Worm (Caenorhabditis elegans): Measurements from ENCODE around the gene R07E5.6.

DNA sequence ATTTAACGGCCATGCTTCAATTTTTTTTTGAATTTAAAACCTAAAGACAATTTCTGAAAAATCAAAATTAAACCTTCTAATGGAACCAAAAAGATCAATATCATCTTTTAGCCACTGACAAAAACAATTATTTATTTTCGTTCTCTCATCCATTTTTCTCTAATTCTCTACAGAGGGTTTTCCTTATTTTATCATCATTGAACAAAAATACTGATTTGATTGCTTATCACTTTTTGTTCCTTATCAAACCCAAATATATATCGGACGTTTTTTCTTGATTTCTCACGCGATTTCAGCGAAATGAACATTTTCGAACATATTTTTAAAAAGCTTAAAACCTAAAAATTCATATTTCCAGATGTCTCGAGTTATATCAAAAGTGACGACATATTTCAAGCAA lies 14.5 kb downstream of the R07E5.6 start, which contains the start of gene mpc-1:
- TF ChIP-seq pqm-1 (tag; optimal IDR thresholded peaks at IDR 0.05), result peak; percentile 53
- no peak for TF ChIP-seq mdl-1 (tag; optimal IDR thresholded peaks at IDR 0.05)
- no peak for TF ChIP-seq sox-4 (tag; optimal IDR thresholded peaks at IDR 0.05)
- no peak for TF ChIP-seq pag-3 (tag; optimal IDR thresholded peaks at IDR 0.05; ENCODE audit: borderline replicate concordance, insufficient read depth)
- TF ChIP-seq ztf-11 (tag; optimal IDR thresholded peaks at IDR 0.05), result no peak
- no peak for TF ChIP-seq aha-1 (tag; optimal IDR thresholded peaks at IDR 0.05)
- TF ChIP-seq unc-62 (GFP tag; optimal IDR thresholded peaks at IDR 0.05), result no peak
